Fruit fly (Drosophila melanogaster) whole organism, embryonic: ENCODE results near the gene CG12507.

ENCODE experiments used
- C15 ChIP-seq: fragments of 200-800 bp; sonication (Bioruptor generic); IDR thresholded peaks from 3 replicates; pipeline ENCODE4 v1.3.6; 2022; ENCODE audit warnings: missing biosample characterization, missing genetic modification characterization
- CG10321 ChIP-seq: fragments of 200-800 bp; sonication (Bioruptor generic); IDR thresholded peaks from 2 replicates; pipeline ENCODE4 v1.3.6; 2022; ENCODE audit warnings: missing biosample characterization, missing genetic modification characterization
- CG10979 ChIP-seq: fragments of 200-800 bp; sonication (Bioruptor generic); optimal IDR thresholded peaks from 2 replicates; lab custom pipeline; 2018; ENCODE audit warnings: missing biosample characterization, mild to moderate bottlenecking, missing genetic modification characterization, moderate library complexity
- CG11247 ChIP-seq: fragments of 200-800 bp; sonication (Bioruptor generic); IDR thresholded peaks from 2 replicates; pipeline ENCODE4 v1.3.6; 2022; ENCODE audit warnings: missing biosample characterization, missing genetic modification characterization
- CG11695 ChIP-seq: fragments of 200-800 bp; sonication (Bioruptor generic); IDR thresholded peaks from 3 replicates; pipeline ENCODE4 v1.3.6; 2022; ENCODE audit warnings: missing biosample characterization, missing genetic modification characterization
- CG12391 ChIP-seq: fragments of 200-800 bp; sonication (Bioruptor generic); optimal IDR thresholded peaks from 3 replicates; lab custom pipeline; 2018; ENCODE audit warnings: missing biosample characterization, mild to moderate bottlenecking, missing genetic modification characterization, moderate library complexity
- CG13775 ChIP-seq: fragments of 200-800 bp; sonication (Bioruptor generic); optimal IDR thresholded peaks from 3 replicates; lab custom pipeline; 2017; ENCODE audit warnings: missing biosample characterization, mild to moderate bottlenecking, missing genetic modification characterization
- CG13894 ChIP-seq: fragments of 200-800 bp; sonication (Bioruptor generic); optimal IDR thresholded peaks from 3 replicates; lab custom pipeline; 2018; ENCODE audit warnings: missing biosample characterization, mild to moderate bottlenecking, missing genetic modification characterization, moderate library complexity
- CG14441 ChIP-seq: fragments of 200-800 bp; sonication (Bioruptor generic); IDR thresholded peaks from 2 replicates; pipeline ENCODE4 v1.3.6; 2022; ENCODE audit warnings: missing biosample characterization, missing genetic modification characterization
- CG1647 ChIP-seq: fragments of 200-800 bp; sonication (Bioruptor generic); optimal IDR thresholded peaks from 3 replicates; lab custom pipeline; 2016; ENCODE audit warnings: missing biosample characterization, missing genetic modification characterization
- CG16813 ChIP-seq: fragments of 200-800 bp; sonication (Bioruptor generic); IDR thresholded peaks from 3 replicates; pipeline ENCODE4 v1.3.6; 2022; ENCODE audit warnings: missing biosample characterization, missing genetic modification characterization; ENCODE audit not compliant: partially characterized antibody
- CG2199 ChIP-seq: fragments of 200-800 bp; sonication (Bioruptor generic); IDR thresholded peaks from 3 replicates; pipeline ENCODE4 v1.3.6; 2022; ENCODE audit warnings: missing biosample characterization, missing genetic modification characterization
- CG30403 ChIP-seq: fragments of 200-800 bp; sonication (Bioruptor generic); optimal IDR thresholded peaks from 3 replicates; lab custom pipeline; 2016; ENCODE audit warnings: missing biosample characterization, missing genetic modification characterization
- CG3726 ChIP-seq: fragments of 200-800 bp; sonication (Bioruptor generic); IDR thresholded peaks from 3 replicates; pipeline ENCODE4, ENCODE4 v1.3.6; 2022; ENCODE audit warnings: missing biosample characterization, missing genetic modification characterization
- CG4328 ChIP-seq: fragments of 200-800 bp; sonication (Bioruptor generic); optimal IDR thresholded peaks from 3 replicates; lab custom pipeline; 2017; ENCODE audit warnings: missing biosample characterization, missing genetic modification reagents, missing genetic modification characterization
- CG6813 ChIP-seq: fragments of 200-800 bp; sonication (Bioruptor generic); optimal IDR thresholded peaks from 2 replicates; lab custom pipeline; 2017; ENCODE audit warnings: missing biosample characterization, missing genetic modification characterization, mild to moderate bottlenecking, moderate library complexity, missing genetic modification reagents
- CG7745 ChIP-seq: fragments of 200-800 bp; sonication (Bioruptor generic); optimal IDR thresholded peaks from 2 replicates; lab custom pipeline; 2018; ENCODE audit warnings: missing biosample characterization, mild to moderate bottlenecking, missing genetic modification characterization, moderate library complexity
- CTCF ChIP-seq: fragments of 200-800 bp; sonication (Bioruptor generic); optimal IDR thresholded peaks from 2 replicates; lab custom pipeline; 2017; ENCODE audit warnings: missing biosample characterization, mild to moderate bottlenecking, missing genetic modification characterization, moderate library complexity
- Fer2 ChIP-seq: fragments of 200-800 bp; sonication (Bioruptor generic); optimal IDR thresholded peaks from 2 replicates; lab custom pipeline; 2018; ENCODE audit warnings: missing biosample characterization, mild to moderate bottlenecking, missing genetic modification characterization, moderate library complexity
- H2.0 ChIP-seq: fragments of 200-800 bp; sonication (Bioruptor generic); IDR thresholded peaks from 2 replicates; pipeline ENCODE4 v1.3.6; 2022; ENCODE audit warnings: missing biosample characterization, missing genetic modification characterization
- Hey ChIP-seq: fragments of 200-800 bp; sonication (Bioruptor generic); optimal IDR thresholded peaks from 3 replicates; lab custom pipeline; 2018; ENCODE audit warnings: missing biosample characterization, mild to moderate bottlenecking, missing genetic modification characterization
- Hmx ChIP-seq: fragments of 200-800 bp; sonication (Bioruptor generic); optimal IDR thresholded peaks from 2 replicates; lab custom pipeline; 2016; ENCODE audit warnings: missing biosample characterization, missing genetic modification characterization
- Lim3 ChIP-seq: fragments of 200-800 bp; sonication (Bioruptor generic); IDR thresholded peaks from 2 replicates; pipeline ENCODE4 v1.3.6; 2022; ENCODE audit warnings: missing biosample characterization, missing genetic modification characterization
- Med ChIP-seq: fragments of 200-800 bp; sonication (Bioruptor generic); peaks from one replicate; lab custom pipeline; 2016; ENCODE audit warnings: missing biosample characterization, missing genetic modification characterization, mild to moderate bottlenecking, inconsistent platforms, moderate library complexity
- Opbp ChIP-seq: fragments of 200-800 bp; sonication (Bioruptor generic); IDR thresholded peaks from 3 replicates; pipeline ENCODE4 v1.3.6; 2022; ENCODE audit warnings: missing biosample characterization, missing genetic modification characterization; ENCODE audit not compliant: partially characterized antibody
- PHDP ChIP-seq: fragments of 200-800 bp; sonication (Bioruptor generic); optimal IDR thresholded peaks from 3 replicates; lab custom pipeline; 2018; ENCODE audit warnings: missing biosample characterization, mild to moderate bottlenecking, missing genetic modification characterization, moderate library complexity
- Pdp1 ChIP-seq, 2 experiments: fragments of 200-800 bp; sonication (Bioruptor generic); optimal IDR thresholded peaks; 3 replicates each; lab custom pipeline; 2016; ENCODE audit warnings: missing biosample characterization in 2 of 2, missing genetic modification characterization in 2 of 2, mild to moderate bottlenecking in 1 of 2, moderate library complexity in 1 of 2
- abd-A ChIP-seq: fragments of 200-800 bp; sonication (Bioruptor generic); optimal IDR thresholded peaks from 3 replicates; lab custom pipeline; 2019; ENCODE audit warnings: missing biosample characterization, mild to moderate bottlenecking, missing genetic modification characterization, moderate library complexity
- bbx ChIP-seq: fragments of 200-800 bp; sonication (Bioruptor generic); IDR thresholded peaks from 2 replicates; pipeline ENCODE4 v1.3.6; 2022; ENCODE audit warnings: missing biosample characterization, missing genetic modification characterization; ENCODE audit not compliant: partially characterized antibody
- btn ChIP-seq: fragments of 200-800 bp; sonication (Bioruptor generic); optimal IDR thresholded peaks from 2 replicates; lab custom pipeline; 2016; ENCODE audit warnings: missing biosample characterization, missing genetic modification characterization
- chif ChIP-seq, 2 experiments: fragments of 200-800 bp; sonication (Bioruptor generic); optimal IDR thresholded peaks; 3 replicates each; lab custom pipeline; 2016; ENCODE audit warnings: missing biosample characterization in 2 of 2, missing genetic modification characterization in 2 of 2
- chn ChIP-seq: fragments of 200-800 bp; sonication (Bioruptor generic); optimal IDR thresholded peaks from 2 replicates; lab custom pipeline; 2016; ENCODE audit warnings: missing biosample characterization, missing genetic modification characterization
- ci ChIP-seq: fragments of 200-800 bp; sonication (Bioruptor generic); IDR thresholded peaks from 3 replicates; pipeline ENCODE4 v1.3.6; 2022; ENCODE audit warnings: missing biosample characterization, missing genetic modification characterization
- disco-r ChIP-seq: fragments of 200-800 bp; sonication (Bioruptor generic); optimal IDR thresholded peaks from 2 replicates; lab custom pipeline; 2016; ENCODE audit warnings: missing biosample characterization, missing genetic modification characterization
- emc ChIP-seq: fragments of 200-800 bp; sonication (Bioruptor generic); optimal IDR thresholded peaks from 2 replicates; lab custom pipeline; 2016; ENCODE audit warnings: missing biosample characterization, missing genetic modification characterization
- fd64A ChIP-seq: fragments of 200-800 bp; sonication (Bioruptor generic); optimal IDR thresholded peaks from 3 replicates; lab custom pipeline; 2018; ENCODE audit warnings: missing biosample characterization, mild to moderate bottlenecking, missing genetic modification characterization
- gfzf ChIP-seq: fragments of 200-800 bp; sonication (Bioruptor generic); optimal IDR thresholded peaks from 2 replicates; lab custom pipeline; 2016; ENCODE audit warnings: missing biosample characterization, mild to moderate bottlenecking, missing genetic modification characterization, moderate library complexity
- grn ChIP-seq: fragments of 200-800 bp; sonication (Bioruptor generic); optimal IDR thresholded peaks from 3 replicates; lab custom pipeline; 2017; ENCODE audit warnings: missing biosample characterization, missing genetic modification characterization
- gsb ChIP-seq: fragments of 200-800 bp; sonication (Bioruptor generic); IDR thresholded peaks from 2 replicates; pipeline ENCODE4 v1.3.6; 2022; ENCODE audit warnings: missing biosample characterization, missing genetic modification characterization
- gt ChIP-seq: fragments of 200-800 bp; sonication (Bioruptor generic); IDR thresholded peaks from 2 replicates; pipeline ENCODE4 v1.3.6; 2022; ENCODE audit warnings: missing biosample characterization, missing genetic modification characterization
- lbe ChIP-seq: fragments of 200-800 bp; sonication (Bioruptor generic); optimal IDR thresholded peaks from 2 replicates; lab custom pipeline; 2016; ENCODE audit warnings: missing biosample characterization, mild to moderate bottlenecking, missing genetic modification characterization
- onecut ChIP-seq: fragments of 200-800 bp; sonication (Bioruptor generic); IDR thresholded peaks from 2 replicates; pipeline ENCODE4 v1.3.6; 2022; ENCODE audit warnings: missing biosample characterization, missing genetic modification characterization
- pan ChIP-seq, 4 experiments: fragments of >200 bp in 3 of 4; fragments of 200-800 bp in 1 of 4; sonication (Bioruptor generic) in 1 of 4; optimal IDR thresholded peaks in 3 of 4; IDR thresholded peaks in 1 of 4; 2 replicates each; pipeline versions ENCODE4 v1.3.6 to Lab custom; 2017 to 2022; ENCODE audit warnings: missing biosample characterization in 2 of 4, missing genetic modification characterization in 2 of 4, mixed read lengths in 1 of 4
- pho ChIP-seq: fragments of 200-800 bp; sonication (Bioruptor generic); optimal IDR thresholded peaks from 2 replicates; lab custom pipeline; 2016; ENCODE audit warnings: missing biosample characterization, missing genetic modification characterization
- sob ChIP-seq: fragments of 200-800 bp; sonication (Bioruptor generic); IDR thresholded peaks from 2 replicates; pipeline ENCODE4 v1.3.6; 2022; ENCODE audit warnings: missing biosample characterization, missing genetic modification characterization
- ssp ChIP-seq: fragments of 200-800 bp; sonication (Bioruptor generic); IDR thresholded peaks from 2 replicates; pipeline ENCODE4 v1.3.6; 2022; ENCODE audit warnings: missing biosample characterization, missing genetic modification characterization

Gene CG12507

dm6 chrX:16281717-16282529, 15.6 kb upstream of the CG12507 start (continued):
- no peak for TF ChIP-seq chn (GFP tag; lab: Kevin White, UChicago)
- TF ChIP-seq Hmx (GFP tag; lab: Kevin White, UChicago), result no peak
- TF ChIP-seq bbx (GFP tag; lab: Robert Waterston, UW), result no peak
- peak; percentile 62 for TF ChIP-seq Hey
- TF ChIP-seq CG3726, result no peak
- TF ChIP-seq lbe, result no peak
- peak; percentile 21 for TF ChIP-seq CG13894 (tag; lab: Kevin White, UChicago)
- peak; percentile 17 for TF ChIP-seq CG7745 (tag; lab: Kevin White, UChicago)
- no peak for TF ChIP-seq CG11247 (GFP tag; lab: Robert Waterston, UW)
- TF ChIP-seq CTCF (GFP tag; lab: Kevin White, UChicago), result no peak
- TF ChIP-seq CG2199 (GFP tag; lab: Robert Waterston, UW), result no peak
- TF ChIP-seq CG10321, result no peak
- TF ChIP-seq CG16813 (GFP tag; lab: Robert Waterston, UW), result no peak
- no peak for TF ChIP-seq PHDP
- no peak for TF ChIP-seq ssp
- TF ChIP-seq C15 (GFP tag; lab: Robert Waterston, UW), result no peak
- TF ChIP-seq sob, result 0 out of 2 replicates have a peak, but pooled peaks have one; percentile 23
- TF ChIP-seq Med, result peak; percentile 69
- TF ChIP-seq emc (GFP tag; lab: Kevin White, UChicago), result no peak
- TF ChIP-seq pho (GFP tag; lab: Kevin White, UChicago), result no peak

dm6 chrX:16281305-16281704, 15.0 kb upstream of the CG12507 start:
- no peak for TF ChIP-seq gt
- TF ChIP-seq CG11695 (GFP tag; lab: Robert Waterston, UW), result no peak
- TF ChIP-seq Fer2, result no peak
- TF ChIP-seq grn (GFP tag; lab: Kevin White, UChicago), result peak; percentile 60
- TF ChIP-seq Lim3, result no peak
- TF ChIP-seq CG6813 (GFP tag; lab: Kevin White, UChicago), result peak; percentile 10
- TF ChIP-seq fd64A (GFP tag; lab: Kevin White, UChicago), result no peak
- TF ChIP-seq Opbp (GFP tag; lab: Robert Waterston, UW), result no peak
- no peak for TF ChIP-seq CG13775 (GFP tag; lab: Kevin White, UChicago)
- no peak for TF ChIP-seq chif (GFP tag; optimal IDR thresholded peaks at IDR 0.05; lab: Kevin White, UChicago)
- no peak for TF ChIP-seq ci
- TF ChIP-seq gfzf (GFP tag; lab: Kevin White, UChicago), result no peak
- TF ChIP-seq CG13894 (tag; lab: Kevin White, UChicago), result peak; percentile 78
- TF ChIP-seq abd-A (tag; lab: Kevin White, UChicago), result no peak
- no peak for TF ChIP-seq onecut (GFP tag; lab: Robert Waterston, UW)
- peak in 1 of 2 experiments; percentile 44 for TF ChIP-seq Pdp1 (GFP tag; optimal IDR thresholded peaks at IDR 0.05; lab: Kevin White, UChicago)

- TF ChIP-seq pan (optimal IDR thresholded peaks at IDR 0.05; lab: Kevin White, UChicago) (no peak), pan (GFP tag; optimal IDR thresholded peaks at IDR 0.05 in 1 of 2, IDR thresholded peaks at IDR 0.05 in 1 of 2) (peak in 1 of 2 experiments; percentile 88), disco-r (peak; percentile 66), CG1647 (peak; percentile 64), CG10979 (tag; lab: Kevin White, UChicago) (peak; percentile 72), gsb (GFP tag; lab: Robert Waterston, UW) (peak; percentile 63), H2.0 (GFP tag; lab: Robert Waterston, UW) (peak; percentile 89), chif (GFP tag; optimal IDR thresholded peaks at IDR 0.05; lab: Kevin White, UChicago) (peak; percentile 71 to 78), CG12391 (tag; lab: Kevin White, UChicago) (peak; percentile 46), sob (peak; percentile 89), CG30403 (GFP tag; lab: Kevin White, UChicago) (peak; percentile 74), ci (peak; percentile 93), CG4328 (GFP tag; lab: Kevin White, UChicago) (peak; percentile 40), CG16813 (GFP tag; lab: Robert Waterston, UW) (peak; percentile 56; the same call in 2 of the 3 replicates), CG14441 (GFP tag; lab: Robert Waterston, UW) (peak; percentile 93), PHDP (peak; percentile 41), btn (GFP tag; lab: Kevin White, UChicago) (peak; percentile 58)
Observed at dm6 chrX:16279340-16279941, 13.1 kb upstream of the CG12507 start.
